Fruit fly (Drosophila melanogaster) whole organism, embryonic: Measurements from ENCODE around the gene CG10132.
A peak's percentile ranks its signal among the peaks of the same experiment; 100 is the strongest.

Experiments used
- Bgb ChIP-seq: fragments of 200-800 bp; sonication (Bioruptor generic); IDR thresholded peaks from 2 replicates; pipeline ENCODE4 v1.3.6; 2022; ENCODE audit warnings: missing biosample characterization, missing genetic modification characterization; ENCODE audit not compliant: partially characterized antibody
- CG10147 ChIP-seq: fragments of 200-800 bp; sonication (Bioruptor generic); optimal IDR thresholded peaks from 2 replicates; lab custom pipeline; 2019; ENCODE audit warnings: missing biosample characterization, mild to moderate bottlenecking, missing genetic modification characterization, moderate library complexity
- CG1024 ChIP-seq: fragments of 200-800 bp; sonication (Bioruptor generic); IDR thresholded peaks from 2 replicates; pipeline ENCODE4 v1.3.6; 2022; ENCODE audit warnings: missing biosample characterization, missing genetic modification characterization
- CG10267 ChIP-seq: fragments of 200-800 bp; sonication (Bioruptor generic); optimal IDR thresholded peaks from 2 replicates; lab custom pipeline; 2018; ENCODE audit warnings: missing biosample characterization, mild to moderate bottlenecking, missing genetic modification characterization, moderate library complexity
- CG10979 ChIP-seq: fragments of 200-800 bp; sonication (Bioruptor generic); optimal IDR thresholded peaks from 2 replicates; lab custom pipeline; 2018; ENCODE audit warnings: missing biosample characterization, mild to moderate bottlenecking, missing genetic modification characterization, moderate library complexity
- CG11695 ChIP-seq: fragments of 200-800 bp; sonication (Bioruptor generic); IDR thresholded peaks from 3 replicates; pipeline ENCODE4 v1.3.6; 2022; ENCODE audit warnings: missing biosample characterization, missing genetic modification characterization
- CG12236 ChIP-seq: fragments of 200-800 bp; sonication (Bioruptor generic); optimal IDR thresholded peaks from 2 replicates; lab custom pipeline; 2016; ENCODE audit warnings: missing biosample characterization, missing genetic modification characterization
- CG14667 ChIP-seq: fragments of 200-800 bp; sonication (Bioruptor generic); IDR thresholded peaks from 2 replicates; pipeline ENCODE4 v1.3.6; 2022; ENCODE audit warnings: missing biosample characterization, missing genetic modification characterization
- CG16815 ChIP-seq: fragments of 200-800 bp; sonication (Bioruptor generic); optimal IDR thresholded peaks from 3 replicates; lab custom pipeline; 2017; ENCODE audit warnings: missing biosample characterization, mild to moderate bottlenecking, missing genetic modification characterization
- CG17186 ChIP-seq: fragments of 200-800 bp; sonication (Bioruptor generic); optimal IDR thresholded peaks from 3 replicates; lab custom pipeline; 2017; ENCODE audit warnings: missing biosample characterization, missing genetic modification reagents, missing genetic modification characterization
- CG17359 ChIP-seq: fragments of 200-800 bp; sonication (Bioruptor generic); optimal IDR thresholded peaks from 3 replicates; lab custom pipeline; 2018; ENCODE audit warnings: missing biosample characterization, mild to moderate bottlenecking, missing genetic modification characterization, moderate library complexity
- CG17568 ChIP-seq: fragments of 200-800 bp; sonication (Bioruptor generic); optimal IDR thresholded peaks from 2 replicates; lab custom pipeline; 2018; ENCODE audit warnings: missing biosample characterization, mild to moderate bottlenecking, missing genetic modification characterization, moderate library complexity
- CG34376 ChIP-seq: fragments of 200-800 bp; sonication (Bioruptor generic); optimal IDR thresholded peaks from 2 replicates; lab custom pipeline; 2018; ENCODE audit warnings: missing biosample characterization, mild to moderate bottlenecking, missing genetic modification characterization
- CG4360 ChIP-seq: fragments of 200-800 bp; sonication (Bioruptor generic); IDR thresholded peaks from 2 replicates; pipeline ENCODE4 v1.3.6; 2022; ENCODE audit warnings: missing biosample characterization, missing genetic modification characterization
- CG5180 ChIP-seq: fragments of 200-800 bp; sonication (Bioruptor generic); optimal IDR thresholded peaks from 3 replicates; lab custom pipeline; 2017; ENCODE audit warnings: missing biosample characterization, missing genetic modification characterization, mild to moderate bottlenecking, moderate library complexity, missing genetic modification reagents
- CG6689 ChIP-seq: fragments of 200-800 bp; sonication (Bioruptor generic); IDR thresholded peaks from 2 replicates; pipeline ENCODE4 v1.3.6; 2022; ENCODE audit warnings: missing biosample characterization, missing genetic modification characterization
- CG7839 ChIP-seq: fragments of 200-800 bp; sonication (Bioruptor generic); optimal IDR thresholded peaks from 3 replicates; lab custom pipeline; 2018; ENCODE audit warnings: missing biosample characterization, mild to moderate bottlenecking, missing genetic modification characterization, moderate library complexity
- CG8281 ChIP-seq: fragments of 200-800 bp; sonication (Bioruptor generic); optimal IDR thresholded peaks from 2 replicates; lab custom pipeline; 2018; ENCODE audit warnings: missing biosample characterization, mild to moderate bottlenecking, missing genetic modification characterization, moderate library complexity
- CG9876 ChIP-seq: fragments of 200-800 bp; sonication (Bioruptor generic); optimal IDR thresholded peaks from 2 replicates; lab custom pipeline; 2016; ENCODE audit warnings: missing biosample characterization, missing genetic modification characterization
- CkIIα-i1 ChIP-seq: fragments of 200-800 bp; sonication (Bioruptor generic); IDR thresholded peaks from 2 replicates; pipeline ENCODE4 v1.3.6; 2022; ENCODE audit warnings: missing biosample characterization, missing genetic modification characterization
- Dbx ChIP-seq: fragments of 200-800 bp; sonication (Bioruptor generic); IDR thresholded peaks from 3 replicates; pipeline ENCODE4 v1.3.6; 2022; ENCODE audit warnings: missing biosample characterization, missing genetic modification characterization
- Dip2 ChIP-seq: fragments of 200-800 bp; sonication (Bioruptor generic); IDR thresholded peaks from 2 replicates; pipeline ENCODE4 v1.3.6; 2022; ENCODE audit warnings: missing biosample characterization, missing genetic modification characterization
- Elba2 ChIP-seq: fragments of 200-800 bp; sonication (Bioruptor generic); optimal IDR thresholded peaks from 3 replicates; lab custom pipeline; 2016; ENCODE audit warnings: missing biosample characterization, missing genetic modification characterization
- Ets65A ChIP-seq: fragments of 200-800 bp; sonication (Bioruptor generic); peaks from one replicate; lab custom pipeline; 2016; ENCODE audit warnings: missing biosample characterization, missing genetic modification characterization
- HLHmδ ChIP-seq: fragments of 200-800 bp; sonication (Bioruptor generic); optimal IDR thresholded peaks from 2 replicates; lab custom pipeline; 2018; ENCODE audit warnings: missing biosample characterization, mild to moderate bottlenecking, missing genetic modification characterization, moderate library complexity
- Kr ChIP-seq: fragments of 200-800 bp; sonication (Bioruptor generic); optimal IDR thresholded peaks from 2 replicates; lab custom pipeline; 2017; ENCODE audit warnings: missing biosample characterization, mild to moderate bottlenecking, missing genetic modification characterization
- MTF-1 ChIP-seq: fragments of 200-800 bp; sonication (Bioruptor generic); optimal IDR thresholded peaks from 2 replicates; lab custom pipeline; 2018; ENCODE audit warnings: missing biosample characterization, mild to moderate bottlenecking, missing genetic modification characterization, borderline replicate concordance
- Mes4 ChIP-seq: fragments of 200-800 bp; sonication (Bioruptor generic); optimal IDR thresholded peaks from 2 replicates; lab custom pipeline; 2016; ENCODE audit warnings: missing biosample characterization, missing genetic modification characterization
- Nf-YB ChIP-seq: fragments of 200-800 bp; sonication (Bioruptor generic); optimal IDR thresholded peaks from 3 replicates; lab custom pipeline; 2019; ENCODE audit warnings: missing biosample characterization, mild to moderate bottlenecking, missing genetic modification characterization, moderate library complexity
- Ptx1 ChIP-seq: fragments of 200-800 bp; sonication (Bioruptor generic); IDR thresholded peaks from 2 replicates; pipeline ENCODE4 v1.3.6; 2022; ENCODE audit warnings: missing biosample characterization, missing genetic modification characterization
- Ravus ChIP-seq: fragments of 200-800 bp; sonication (Bioruptor generic); IDR thresholded peaks from 2 replicates; pipeline ENCODE4 v1.3.6; 2022; ENCODE audit warnings: missing biosample characterization, missing genetic modification characterization
- ac ChIP-seq: fragments of 200-800 bp; sonication (Bioruptor generic); optimal IDR thresholded peaks from 3 replicates; lab custom pipeline; 2017; ENCODE audit warnings: missing biosample characterization, mild to moderate bottlenecking, missing genetic modification characterization
- chinmo ChIP-seq: fragments of 200-800 bp; sonication (Bioruptor generic); IDR thresholded peaks from 4 replicates; pipeline ENCODE4 v1.3.6; 2022; ENCODE audit warnings: missing biosample characterization, missing genetic modification characterization; ENCODE audit not compliant: partially characterized antibody
- ci ChIP-seq: fragments of 200-800 bp; sonication (Bioruptor generic); IDR thresholded peaks from 3 replicates; pipeline ENCODE4 v1.3.6; 2022; ENCODE audit warnings: missing biosample characterization, missing genetic modification characterization
- dm ChIP-seq: fragments of 200-800 bp; sonication (Bioruptor generic); optimal IDR thresholded peaks from 3 replicates; lab custom pipeline; 2016; ENCODE audit warnings: missing biosample characterization, missing genetic modification characterization
- dmrt11E ChIP-seq: fragments of 200-800 bp; sonication (Bioruptor generic); optimal IDR thresholded peaks from 3 replicates; lab custom pipeline; 2018; ENCODE audit warnings: missing biosample characterization, mild to moderate bottlenecking, missing genetic modification characterization, moderate library complexity
- exex ChIP-seq: fragments of 200-800 bp; sonication (Bioruptor generic); optimal IDR thresholded peaks from 4 replicates; lab custom pipeline; 2018; ENCODE audit warnings: missing biosample characterization, mild to moderate bottlenecking, missing genetic modification characterization, moderate library complexity
- fd64A ChIP-seq: fragments of 200-800 bp; sonication (Bioruptor generic); optimal IDR thresholded peaks from 3 replicates; lab custom pipeline; 2018; ENCODE audit warnings: missing biosample characterization, mild to moderate bottlenecking, missing genetic modification characterization
- gsb ChIP-seq: fragments of 200-800 bp; sonication (Bioruptor generic); IDR thresholded peaks from 2 replicates; pipeline ENCODE4 v1.3.6; 2022; ENCODE audit warnings: missing biosample characterization, missing genetic modification characterization
- gsb-n ChIP-seq: fragments of 200-800 bp; sonication (Bioruptor generic); optimal IDR thresholded peaks from 3 replicates; lab custom pipeline; 2018; ENCODE audit warnings: missing biosample characterization, mild to moderate bottlenecking, missing genetic modification characterization
- hbn ChIP-seq: fragments of 200-800 bp; sonication (Bioruptor generic); IDR thresholded peaks from 2 replicates; pipeline ENCODE4 v1.3.6; 2022; ENCODE audit warnings: missing biosample characterization, missing genetic modification characterization; ENCODE audit not compliant: partially characterized antibody
- jigr1 ChIP-seq: fragments of 200-800 bp; sonication (Bioruptor generic); IDR thresholded peaks from 3 replicates; pipeline ENCODE4 v1.3.6; 2022; ENCODE audit warnings: missing biosample characterization, missing genetic modification characterization
- ken ChIP-seq: fragments of 200-800 bp; sonication (Bioruptor generic); IDR thresholded peaks from 3 replicates; pipeline ENCODE4 v1.3.6; 2022; ENCODE audit warnings: missing biosample characterization, missing genetic modification characterization
- mld ChIP-seq: fragments of 200-800 bp; sonication (Bioruptor generic); IDR thresholded peaks from 3 replicates; pipeline ENCODE4 v1.3.6; 2022; ENCODE audit warnings: missing biosample characterization, missing genetic modification characterization; ENCODE audit not compliant: partially characterized antibody
- pan ChIP-seq, 4 experiments: fragments of >200 bp in 3 of 4; fragments of 200-800 bp in 1 of 4; sonication (Bioruptor generic) in 1 of 4; optimal IDR thresholded peaks in 3 of 4; IDR thresholded peaks in 1 of 4; 2 replicates each; pipeline versions ENCODE4 v1.3.6 to Lab custom; 2017 to 2022; ENCODE audit warnings: missing biosample characterization in 2 of 4, missing genetic modification characterization in 2 of 4, mixed read lengths in 1 of 4
- wor ChIP-seq: fragments of 200-800 bp; sonication (Bioruptor generic); IDR thresholded peaks from 2 replicates; pipeline ENCODE4 v1.3.6; 2022; ENCODE audit warnings: missing biosample characterization, missing genetic modification characterization
- zen ChIP-seq: fragments of 200-800 bp; sonication (Bioruptor generic); optimal IDR thresholded peaks from 3 replicates; lab custom pipeline; 2018; ENCODE audit warnings: missing biosample characterization, mild to moderate bottlenecking, missing genetic modification characterization, moderate library complexity
- zfh1 ChIP-seq: fragments of 200-800 bp; sonication (Bioruptor generic); IDR thresholded peaks from 3 replicates; pipeline ENCODE4 v1.3.6; 2022; ENCODE audit warnings: missing biosample characterization, missing genetic modification characterization

The CG10132 gene

dm6 chr2L:19572496-19573317, 54.1 kb downstream of the CG10132 start (continued):
- TF ChIP-seq Mes4 (GFP tag; lab: Kevin White, UChicago) (no peak), CkIIα-i1 (GFP tag; lab: Robert Waterston, UW) (no peak), CG1024 (GFP tag; lab: Robert Waterston, UW) (no peak), dm (GFP tag; lab: Kevin White, UChicago) (no peak), jigr1 (GFP tag; lab: Robert Waterston, UW) (no peak), ci (GFP tag; lab: Robert Waterston, UW) (no peak), fd64A (GFP tag; lab: Kevin White, UChicago) (no peak), mld (GFP tag; lab: Robert Waterston, UW) (0 out of 3 replicates have a peak, but pooled peaks have one; percentile 54), CG6689 (GFP tag; lab: Robert Waterston, UW) (peak; percentile 71), dmrt11E (tag; lab: Kevin White, UChicago) (peak; percentile 48), CG34376 (peak; percentile 73), Kr (GFP tag; lab: Kevin White, UChicago) (no peak), CG10267 (tag; lab: Kevin White, UChicago) (peak; percentile 53), pan (optimal IDR thresholded peaks at IDR 0.05; lab: Kevin White, UChicago) (peak in 1 of 2 experiments; percentile 62), pan (GFP tag; optimal IDR thresholded peaks at IDR 0.05 in 1 of 2, IDR thresholded peaks at IDR 0.05 in 1 of 2) (no peak), Dbx (GFP tag; lab: Robert Waterston, UW) (peak; percentile 74; the same call in 1 of the 3 replicates), CG4360 (GFP tag; lab: Robert Waterston, UW) (peak; percentile 94), wor (no peak), gsb-n (tag; lab: Kevin White, UChicago) (peak; percentile 60), CG10979 (tag; lab: Kevin White, UChicago) (peak; percentile 62), hbn (no peak), CG17359 (tag; lab: Kevin White, UChicago) (peak; percentile 70), CG17568 (GFP tag; lab: Kevin White, UChicago) (peak; percentile 43), Ets65A (GFP tag; lab: Kevin White, UChicago) (peak; percentile 72), Ravus (no peak), CG14667 (peak; percentile 43; the same call in 1 of the 2 replicates), CG8281 (tag; lab: Kevin White, UChicago) (no peak), zfh1 (GFP tag; lab: Robert Waterston, UW) (peak; percentile 64; the same call in 2 of the 3 replicates), CG7839 (tag; lab: Kevin White, UChicago) (peak; percentile 76), Ptx1 (GFP tag; lab: Robert Waterston, UW) (peak; percentile 72), gsb (GFP tag; lab: Robert Waterston, UW) (no peak), CG16815 (peak; percentile 43), Nf-YB (GFP tag; lab: Kevin White, UChicago) (peak; percentile 52), Dip2 (GFP tag; lab: Robert Waterston, UW) (no peak), CG10147 (GFP tag; lab: Kevin White, UChicago) (peak; percentile 57), MTF-1 (no peak), CG11695 (GFP tag; lab: Robert Waterston, UW) (peak; percentile 55; the same call in 2 of the 3 replicates), exex (peak; percentile 27), ac (GFP tag; lab: Kevin White, UChicago) (no peak), CG9876 (GFP tag; lab: Kevin White, UChicago) (no peak), CG17186 (GFP tag; lab: Kevin White, UChicago) (no peak), CG5180 (GFP tag; lab: Kevin White, UChicago) (peak; percentile 24), Elba2 (GFP tag; lab: Kevin White, UChicago) (peak; percentile 69), chinmo (GFP tag; lab: Robert Waterston, UW) (0 out of 4 replicates have a peak, but pooled peaks have one; percentile 55), CG12236 (GFP tag; lab: Kevin White, UChicago) (peak; percentile 30), ken (GFP tag; lab: Robert Waterston, UW) (peak; percentile 28; the same call in 1 of the 3 replicates), HLHmδ (peak; percentile 63), Bgb (GFP tag; lab: Robert Waterston, UW) (no peak), zen (tag; lab: Kevin White, UChicago) (no peak)
